In genomic region chr3L:16328207-16328891, dm6 we compare ENCODE assay signal across 1 fruit fly cellular context.
A peak's percentile ranks its signal among the peaks of the same experiment; 100 is the strongest.
TF ChIP-seq lines count a peak whose summit lies in the region.

TSS of gene CG13058 (plus strand) at chr3L:16328841.

TF ChIP-seq in whole organism, embryonic, 481 proteins besides CTCF, POLR2A, EP300 and RAD21 (continued from another document and continues in another):
- TF ChIP-seq zf30C (GFP tag; optimal IDR thresholded peaks at IDR 0.05; lab: Kevin White, UChicago): no peak
- TF ChIP-seq Ada2b (GFP tag; IDR thresholded peaks at IDR 0.05; lab: Robert Waterston, UW): peak; percentile 90
- TF ChIP-seq jigr1 (GFP tag; IDR thresholded peaks at IDR 0.05; lab: Robert Waterston, UW): no peak
- no peak for TF ChIP-seq amos (GFP tag; IDR thresholded peaks at IDR 0.05; lab: Robert Waterston, UW; ENCODE audit: partially characterized antibody)
- TF ChIP-seq run (tag; optimal IDR thresholded peaks at IDR 0.05; lab: Kevin White, UChicago): peak; percentile 32
- TF ChIP-seq CG5245 (GFP tag; optimal IDR thresholded peaks at IDR 0.05; lab: Kevin White, UChicago): peak; percentile 21
- peak; percentile 52 for TF ChIP-seq sens-2 (GFP tag; IDR thresholded peaks at IDR 0.05; lab: Robert Waterston, UW)
- no peak for TF ChIP-seq ems (GFP tag; optimal IDR thresholded peaks at IDR 0.05; lab: Kevin White, UChicago)
- no peak for TF ChIP-seq CG14860 (GFP tag; IDR thresholded peaks at IDR 0.05; lab: Robert Waterston, UW; ENCODE audit: partially characterized antibody)
- no peak for TF ChIP-seq Neu2 (GFP tag; optimal IDR thresholded peaks at IDR 0.05; lab: Kevin White, UChicago; ENCODE audit: borderline replicate concordance)
- TF ChIP-seq CG5953 (GFP tag; IDR thresholded peaks at IDR 0.05; lab: Robert Waterston, UW): no peak
- TF ChIP-seq slp2 (GFP tag; optimal IDR thresholded peaks at IDR 0.05; lab: Kevin White, UChicago): peak; percentile 37
- no peak for TF ChIP-seq CG11085 (GFP tag; IDR thresholded peaks at IDR 0.05; lab: Robert Waterston, UW)
- TF ChIP-seq H15 (GFP tag; IDR thresholded peaks at IDR 0.05; lab: Robert Waterston, UW): no peak
- peak; percentile 70 for TF ChIP-seq CG8924 (tag; optimal IDR thresholded peaks at IDR 0.05; lab: Kevin White, UChicago)
- no peak for TF ChIP-seq cg (GFP tag; optimal IDR thresholded peaks at IDR 0.05; lab: Kevin White, UChicago)
- TF ChIP-seq Sry-δ (GFP tag; optimal IDR thresholded peaks at IDR 0.05; lab: Kevin White, UChicago): peak; percentile 32
- TF ChIP-seq rib (GFP tag; IDR thresholded peaks at IDR 0.05; lab: Robert Waterston, UW): no peak
- TF ChIP-seq repo (GFP tag; optimal IDR thresholded peaks at IDR 0.05; lab: Kevin White, UChicago): no peak
- peak; percentile 45 for TF ChIP-seq CG12942 (GFP tag; optimal IDR thresholded peaks at IDR 0.05; lab: Kevin White, UChicago)
- TF ChIP-seq Hand (GFP tag; optimal IDR thresholded peaks at IDR 0.05; lab: Kevin White, UChicago): peak; percentile 3
- no peak for TF ChIP-seq TFAM (GFP tag; optimal IDR thresholded peaks at IDR 0.05; lab: Kevin White, UChicago)
- TF ChIP-seq CG14710 (tag; optimal IDR thresholded peaks at IDR 0.05; lab: Kevin White, UChicago): no peak
- TF ChIP-seq CG10147 (GFP tag; optimal IDR thresholded peaks at IDR 0.05; lab: Kevin White, UChicago): peak; percentile 60
- TF ChIP-seq fd96Cb (tag; optimal IDR thresholded peaks at IDR 0.05; lab: Kevin White, UChicago): peak; percentile 60
- peak; percentile 3 for TF ChIP-seq ewg (GFP tag; optimal IDR thresholded peaks at IDR 0.05; lab: Kevin White, UChicago)
- TF ChIP-seq tx (GFP tag; optimal IDR thresholded peaks at IDR 0.05; lab: Kevin White, UChicago): peak; percentile 72
- TF ChIP-seq CG4328 (GFP tag; optimal IDR thresholded peaks at IDR 0.05; lab: Kevin White, UChicago): no peak
- TF ChIP-seq CG10654 (GFP tag; optimal IDR thresholded peaks at IDR 0.05; lab: Kevin White, UChicago): no peak
- TF ChIP-seq Ets97D (GFP tag; optimal IDR thresholded peaks at IDR 0.05; lab: Kevin White, UChicago): no peak
- TF ChIP-seq gcm2 (GFP tag; optimal IDR thresholded peaks at IDR 0.05; lab: Kevin White, UChicago): no peak
- TF ChIP-seq Chrac-16 (GFP tag; optimal IDR thresholded peaks at IDR 0.05; lab: Kevin White, UChicago): peak; percentile 40
- no peak for TF ChIP-seq ara (GFP tag; IDR thresholded peaks at IDR 0.05; lab: Robert Waterston, UW)
- TF ChIP-seq dm (GFP tag; optimal IDR thresholded peaks at IDR 0.05; lab: Kevin White, UChicago): peak; percentile 45
- TF ChIP-seq Camta (GFP tag; optimal IDR thresholded peaks at IDR 0.05; lab: Kevin White, UChicago): no peak
- no peak for TF ChIP-seq oc (tag; optimal IDR thresholded peaks at IDR 0.05; lab: Kevin White, UChicago)
- TF ChIP-seq yki (optimal IDR thresholded peaks at IDR 0.05; lab: Kevin White, UChicago): no peak
- no peak for TF ChIP-seq gt (GFP tag; IDR thresholded peaks at IDR 0.05; lab: Robert Waterston, UW)
- TF ChIP-seq tll (GFP tag; optimal IDR thresholded peaks at IDR 0.05; lab: Kevin White, UChicago): no peak
- TF ChIP-seq peb (GFP tag; IDR thresholded peaks at IDR 0.05; lab: Robert Waterston, UW): no peak
- TF ChIP-seq CG30431 (GFP tag; optimal IDR thresholded peaks at IDR 0.05; lab: Kevin White, UChicago): peak; percentile 27
- peak; percentile 42 for TF ChIP-seq az2 (GFP tag; optimal IDR thresholded peaks at IDR 0.05; lab: Kevin White, UChicago)
- no peak for TF ChIP-seq vvl (GFP tag; IDR thresholded peaks at IDR 0.05; lab: Robert Waterston, UW)
- TF ChIP-seq dan (GFP tag; IDR thresholded peaks at IDR 0.05; lab: Robert Waterston, UW): no peak
- TF ChIP-seq CG18599 (GFP tag; optimal IDR thresholded peaks at IDR 0.05; lab: Kevin White, UChicago): peak; percentile 78
- no peak for TF ChIP-seq mam (GFP tag; optimal IDR thresholded peaks at IDR 0.05; lab: Kevin White, UChicago)
- peak; percentile 82 for TF ChIP-seq CG14014 (GFP tag; IDR thresholded peaks at IDR 0.05; lab: Robert Waterston, UW)
- no peak for TF ChIP-seq CG12391 (tag; optimal IDR thresholded peaks at IDR 0.05; lab: Kevin White, UChicago)
- peak; percentile 25 for TF ChIP-seq CG7928 (GFP tag; optimal IDR thresholded peaks at IDR 0.05; lab: Kevin White, UChicago)
- TF ChIP-seq gsb (GFP tag; IDR thresholded peaks at IDR 0.05; lab: Robert Waterston, UW): peak; percentile 52; the same call in 1 of the 2 replicates
- no peak for TF ChIP-seq CG6272 (GFP tag; IDR thresholded peaks at IDR 0.05; lab: Robert Waterston, UW)
- no peak for TF ChIP-seq fd64A (GFP tag; optimal IDR thresholded peaks at IDR 0.05; lab: Kevin White, UChicago)
- TF ChIP-seq fd102C (GFP tag; optimal IDR thresholded peaks at IDR 0.05; lab: Kevin White, UChicago): no peak
- TF ChIP-seq nmo (GFP tag; optimal IDR thresholded peaks at IDR 0.05; lab: Kevin White, UChicago): peak; percentile 30
- TF ChIP-seq CG1024 (GFP tag; IDR thresholded peaks at IDR 0.05; lab: Robert Waterston, UW): peak; percentile 59
- TF ChIP-seq ro (GFP tag; IDR thresholded peaks at IDR 0.05; lab: Robert Waterston, UW): no peak
- no peak for TF ChIP-seq stc (GFP tag; IDR thresholded peaks at IDR 0.05; lab: Robert Waterston, UW)
- TF ChIP-seq CG2202 (tag; optimal IDR thresholded peaks at IDR 0.05; lab: Kevin White, UChicago): no peak
- no peak for TF ChIP-seq mld (GFP tag; IDR thresholded peaks at IDR 0.05; lab: Robert Waterston, UW; ENCODE audit: partially characterized antibody)
- TF ChIP-seq tin (GFP tag; optimal IDR thresholded peaks at IDR 0.05; lab: Kevin White, UChicago): peak; percentile 25
- no peak for TF ChIP-seq Trl (optimal IDR thresholded peaks at IDR 0.05; lab: Kevin White, UChicago)
- TF ChIP-seq Trl (GFP tag; optimal IDR thresholded peaks at IDR 0.05; lab: Kevin White, UChicago): no peak
- TF ChIP-seq ham (GFP tag; IDR thresholded peaks at IDR 0.05; lab: Robert Waterston, UW): no peak
- TF ChIP-seq CG8290 (GFP tag; optimal IDR thresholded peaks at IDR 0.05; lab: Kevin White, UChicago): no peak
- peak in 1 of 2 experiments; percentile 81 for TF ChIP-seq CG8290 (tag; optimal IDR thresholded peaks at IDR 0.05; lab: Kevin White, UChicago)
- TF ChIP-seq CG11723 (GFP tag; optimal IDR thresholded peaks at IDR 0.05; lab: Kevin White, UChicago): peak; percentile 24
- 0 out of 3 replicates have a peak, but pooled peaks have one; percentile 34 for TF ChIP-seq CG2889 (GFP tag; IDR thresholded peaks at IDR 0.05; lab: Robert Waterston, UW)
- TF ChIP-seq CG17912 (GFP tag; optimal IDR thresholded peaks at IDR 0.05; lab: Kevin White, UChicago): no peak
- TF ChIP-seq CG15601 (tag; optimal IDR thresholded peaks at IDR 0.05; lab: Kevin White, UChicago): no peak
- TF ChIP-seq Gsc (GFP tag; IDR thresholded peaks at IDR 0.05; lab: Robert Waterston, UW): no peak
- no peak for TF ChIP-seq C15 (GFP tag; IDR thresholded peaks at IDR 0.05; lab: Robert Waterston, UW)
- TF ChIP-seq Fer3 (tag; optimal IDR thresholded peaks at IDR 0.05; lab: Kevin White, UChicago): peak; percentile 59
- peak; percentile 60 for TF ChIP-seq Dek (tag; optimal IDR thresholded peaks at IDR 0.05; lab: Kevin White, UChicago)
- peak; percentile 61 for TF ChIP-seq CG9609 (GFP tag; optimal IDR thresholded peaks at IDR 0.05; lab: Kevin White, UChicago)
- no peak for TF ChIP-seq NFAT (GFP tag; IDR thresholded peaks at IDR 0.05; lab: Robert Waterston, UW)
- no peak for TF ChIP-seq CG12299 (tag; optimal IDR thresholded peaks at IDR 0.05; lab: Kevin White, UChicago)
- TF ChIP-seq dimm (GFP tag; IDR thresholded peaks at IDR 0.05; lab: Robert Waterston, UW): peak; percentile 23; the same call in 1 of the 2 replicates
- TF ChIP-seq abd-A (tag; optimal IDR thresholded peaks at IDR 0.05; lab: Kevin White, UChicago): no peak
- TF ChIP-seq zfh1 (GFP tag; IDR thresholded peaks at IDR 0.05; lab: Robert Waterston, UW): no peak
- no peak for TF ChIP-seq gsb-n (tag; optimal IDR thresholded peaks at IDR 0.05; lab: Kevin White, UChicago)
- no peak for TF ChIP-seq CG6683 (GFP tag; optimal IDR thresholded peaks at IDR 0.05; lab: Kevin White, UChicago)
- peak; percentile 10 for TF ChIP-seq Bdp1 (GFP tag; optimal IDR thresholded peaks at IDR 0.05; lab: Kevin White, UChicago)
- peak; percentile 60; the same call in 2 of the 3 replicates for TF ChIP-seq CG17361 (GFP tag; IDR thresholded peaks at IDR 0.05; lab: Robert Waterston, UW)
- peak; percentile 42 for TF ChIP-seq zfh2 (GFP tag; optimal IDR thresholded peaks at IDR 0.05; lab: Kevin White, UChicago)
- TF ChIP-seq Rfx (GFP tag; IDR thresholded peaks at IDR 0.05; lab: Robert Waterston, UW): 0 out of 2 replicates have a peak, but pooled peaks have one; percentile 31
- TF ChIP-seq HHEX (GFP tag; optimal IDR thresholded peaks at IDR 0.05; lab: Kevin White, UChicago): peak; percentile 59
- TF ChIP-seq schlank (tag; optimal IDR thresholded peaks at IDR 0.05; lab: Kevin White, UChicago): no peak
- TF ChIP-seq CG4854 (GFP tag; optimal IDR thresholded peaks at IDR 0.05; lab: Kevin White, UChicago): no peak
- TF ChIP-seq CG6765 (GFP tag; optimal IDR thresholded peaks at IDR 0.05; lab: Kevin White, UChicago): no peak
- TF ChIP-seq Awh (GFP tag; IDR thresholded peaks at IDR 0.05; lab: Robert Waterston, UW): no peak
- TF ChIP-seq CG5180 (GFP tag; optimal IDR thresholded peaks at IDR 0.05; lab: Kevin White, UChicago): peak; percentile 57
- peak; percentile 64 for TF ChIP-seq Aef1 (GFP tag; IDR thresholded peaks at IDR 0.05; lab: Robert Waterston, UW)
- no peak for TF ChIP-seq CG15696 (tag; optimal IDR thresholded peaks at IDR 0.05; lab: Kevin White, UChicago)
- no peak for TF ChIP-seq Bgb (GFP tag; IDR thresholded peaks at IDR 0.05; lab: Robert Waterston, UW; ENCODE audit: partially characterized antibody)
- peak; percentile 3 for TF ChIP-seq CG34376 (GFP tag; optimal IDR thresholded peaks at IDR 0.05; lab: Kevin White, UChicago)
- TF ChIP-seq CG18011 (GFP tag; optimal IDR thresholded peaks at IDR 0.05; lab: Kevin White, UChicago): no peak
- no peak for TF ChIP-seq CG8478 (optimal IDR thresholded peaks at IDR 0.05; lab: Kevin White, UChicago)
- peak; percentile 51 for TF ChIP-seq BtbVII (GFP tag; optimal IDR thresholded peaks at IDR 0.05; lab: Kevin White, UChicago)
- TF ChIP-seq CG10267 (tag; optimal IDR thresholded peaks at IDR 0.05; lab: Kevin White, UChicago): no peak
- no peak for TF ChIP-seq ab (GFP tag; optimal IDR thresholded peaks at IDR 0.05; lab: Kevin White, UChicago)
- TF ChIP-seq Gug (GFP tag; IDR thresholded peaks at IDR 0.05; lab: Robert Waterston, UW): no peak
- TF ChIP-seq CG16813 (GFP tag; IDR thresholded peaks at IDR 0.05; lab: Robert Waterston, UW; ENCODE audit: partially characterized antibody): no peak
- peak; percentile 84 for TF ChIP-seq Atf6 (GFP tag; IDR thresholded peaks at IDR 0.05; lab: Robert Waterston, UW)
- no peak for TF ChIP-seq CG11456 (GFP tag; IDR thresholded peaks at IDR 0.05; lab: Robert Waterston, UW)
- TF ChIP-seq CG32772 (GFP tag; IDR thresholded peaks at IDR 0.05; lab: Robert Waterston, UW): no peak
- no peak for TF ChIP-seq pum (GFP tag; optimal IDR thresholded peaks at IDR 0.05; lab: Kevin White, UChicago)
- no peak; the same call in 1 of the 2 replicates for TF ChIP-seq CG4730 (GFP tag; IDR thresholded peaks at IDR 0.05; lab: Robert Waterston, UW)
- TF ChIP-seq Rx (GFP tag; IDR thresholded peaks at IDR 0.05; lab: Robert Waterston, UW): no peak
- no peak for TF ChIP-seq kni (GFP tag; optimal IDR thresholded peaks at IDR 0.05; lab: Kevin White, UChicago)
- TF ChIP-seq Nf-YA (GFP tag; IDR thresholded peaks at IDR 0.05; lab: Robert Waterston, UW): peak; percentile 54
- TF ChIP-seq sd (tag; optimal IDR thresholded peaks at IDR 0.05; lab: Kevin White, UChicago): peak; percentile 8
- peak; percentile 71; the same call in 1 of the 2 replicates for TF ChIP-seq CG17328 (GFP tag; IDR thresholded peaks at IDR 0.05; lab: Robert Waterston, UW)
- no peak for TF ChIP-seq bigmax (GFP tag; optimal IDR thresholded peaks at IDR 0.05; lab: Kevin White, UChicago)
- peak; percentile 68 for TF ChIP-seq lilli (GFP tag; optimal IDR thresholded peaks at IDR 0.05; lab: Kevin White, UChicago)
- TF ChIP-seq Xrp1 (GFP tag; IDR thresholded peaks at IDR 0.05; lab: Robert Waterston, UW): no peak; the same call in 1 of the 2 replicates
- no peak for TF ChIP-seq trem (tag; optimal IDR thresholded peaks at IDR 0.05; lab: Kevin White, UChicago)
- peak; percentile 9 for TF ChIP-seq CG7987 (GFP tag; optimal IDR thresholded peaks at IDR 0.05; lab: Kevin White, UChicago)
- peak; percentile 46 for TF ChIP-seq chn (GFP tag; optimal IDR thresholded peaks at IDR 0.05; lab: Kevin White, UChicago)
- no peak for TF ChIP-seq jumu (GFP tag; optimal IDR thresholded peaks at IDR 0.05; lab: Kevin White, UChicago)
- TF ChIP-seq Tbp (GFP tag; optimal IDR thresholded peaks at IDR 0.05; lab: Kevin White, UChicago): no peak
- TF ChIP-seq lola (GFP tag; optimal IDR thresholded peaks at IDR 0.05; lab: Kevin White, UChicago): no peak
- no peak for TF ChIP-seq CG12236 (GFP tag; optimal IDR thresholded peaks at IDR 0.05; lab: Kevin White, UChicago)
- TF ChIP-seq CG12744 (GFP tag; optimal IDR thresholded peaks at IDR 0.05; lab: Kevin White, UChicago): no peak
- TF ChIP-seq Bteb2 (GFP tag; optimal IDR thresholded peaks at IDR 0.05; lab: Kevin White, UChicago): peak; percentile 42
- peak; percentile 27 for TF ChIP-seq CG18764 (GFP tag; optimal IDR thresholded peaks at IDR 0.05; lab: Kevin White, UChicago)
- TF ChIP-seq CG4282 (GFP tag; optimal IDR thresholded peaks at IDR 0.05; lab: Kevin White, UChicago): no peak
- no peak for TF ChIP-seq hb (GFP tag; IDR thresholded peaks at IDR 0.05; lab: Robert Waterston, UW; ENCODE audit: partially characterized antibody)
- TF ChIP-seq maf-S (GFP tag; optimal IDR thresholded peaks at IDR 0.05; lab: Kevin White, UChicago): peak; percentile 16
- TF ChIP-seq CG30020 (tag; optimal IDR thresholded peaks at IDR 0.05; lab: Kevin White, UChicago): no peak
- no peak for TF ChIP-seq sima (GFP tag; optimal IDR thresholded peaks at IDR 0.05; lab: Kevin White, UChicago)
- TF ChIP-seq slou (GFP tag; optimal IDR thresholded peaks at IDR 0.05; lab: Kevin White, UChicago): no peak
- TF ChIP-seq CG10274 (GFP tag; optimal IDR thresholded peaks at IDR 0.05; lab: Kevin White, UChicago): peak; percentile 5
- no peak for TF ChIP-seq sqz (GFP tag; optimal IDR thresholded peaks at IDR 0.05; lab: Kevin White, UChicago)
- peak; percentile 28 for TF ChIP-seq CG1603 (tag; optimal IDR thresholded peaks at IDR 0.05; lab: Kevin White, UChicago)
- TF ChIP-seq HmgZ (tag; optimal IDR thresholded peaks at IDR 0.05; lab: Kevin White, UChicago): peak; percentile 65
- peak; percentile 67 for TF ChIP-seq sisA (GFP tag; IDR thresholded peaks at IDR 0.05; lab: Robert Waterston, UW)
- no peak for TF ChIP-seq lbe (GFP tag; optimal IDR thresholded peaks at IDR 0.05; lab: Kevin White, UChicago)
